Worm (Caenorhabditis elegans): Measurements from ENCODE around the gene B0024.13.
A peak's percentile ranks its signal among the peaks of the same experiment; 100 is the strongest.

The B0024.13 gene

DNA sequence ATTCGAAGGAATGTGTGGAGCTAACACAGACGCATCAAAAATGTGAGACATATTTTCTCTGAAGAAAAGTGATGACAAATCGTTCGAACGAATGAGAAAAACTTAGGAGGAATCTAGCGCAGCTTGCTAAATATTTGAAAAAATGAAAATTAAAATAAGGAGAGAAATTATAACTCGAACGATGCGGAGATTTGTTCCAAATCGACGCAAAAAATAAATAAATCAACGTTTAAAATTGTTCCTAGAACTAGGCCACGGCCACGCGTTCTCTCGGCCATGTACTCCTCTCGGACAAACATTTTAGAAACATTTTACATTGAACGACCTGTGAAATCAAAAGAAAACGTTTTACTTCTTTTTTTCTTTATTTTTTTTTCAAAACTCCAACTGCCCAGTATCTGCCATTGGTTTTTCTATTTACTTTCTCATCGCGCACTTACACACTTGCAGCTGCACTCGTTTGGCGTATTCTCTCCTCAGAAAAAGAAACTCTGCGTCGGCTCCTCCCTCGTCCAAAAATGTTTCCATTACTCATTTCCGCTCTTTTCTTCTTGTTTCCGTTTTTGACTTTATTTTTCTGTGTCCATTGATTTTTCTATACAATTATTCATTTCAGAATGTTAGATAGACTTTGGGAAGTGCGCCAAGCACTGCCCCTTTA lies at the start of gene B0024.13, which contains the start of gene gna-1:
Gene B0024.13, plus strand, starts transcription at position 611 of the 661 bp plus-strand sequence.
Gene gna-1, minus strand, starts transcription at position 51 of the 661 bp plus-strand sequence.
- TF ChIP-seq ets-7 (tag; optimal IDR thresholded peaks at IDR 0.05) (no peak), tbx-37 (GFP tag; conservative IDR thresholded peaks at IDR 0.05) (peak; percentile 41; the same call in 1 of the 2 replicates), aly-1 (tag; optimal IDR thresholded peaks at IDR 0.05) (peak; percentile 8)

DNA sequence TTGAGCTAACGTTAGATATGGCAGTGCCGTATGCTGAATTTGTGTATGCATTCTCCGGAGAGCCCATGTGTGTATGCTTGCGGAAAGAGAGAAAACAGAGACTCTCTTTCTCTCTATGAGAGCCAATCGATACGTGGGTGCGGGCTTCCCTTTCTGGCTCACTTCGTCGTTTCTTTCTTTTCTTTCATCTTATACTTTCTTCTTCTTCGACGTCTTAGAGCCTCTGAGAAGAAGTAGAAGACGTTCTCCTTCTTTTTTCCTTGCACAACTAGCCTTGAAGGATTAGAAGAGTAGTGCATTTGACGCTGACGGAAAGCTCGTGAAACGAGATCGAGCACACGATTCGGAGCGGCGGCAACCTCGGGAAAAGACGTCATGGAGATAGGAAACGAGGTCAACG lies 46.7 kb upstream of the B0024.13 start:
- TF ChIP-seq tra-4 (tag; optimal IDR thresholded peaks at IDR 0.05) (no peak), pes-1 (GFP tag; IDR thresholded peaks at IDR 0.05) (no peak), aly-1 (tag; optimal IDR thresholded peaks at IDR 0.05) (no peak), F13C5.2 (tag; optimal IDR thresholded peaks at IDR 0.05) (no peak), tbx-11 (GFP tag; IDR thresholded peaks at IDR 0.05) (no peak), tbx-37 (GFP tag; conservative IDR thresholded peaks at IDR 0.05) (no peak), hmg-4 (GFP tag; optimal IDR thresholded peaks at IDR 0.05) (no peak), B0310.2 (tag; optimal IDR thresholded peaks at IDR 0.05) (no peak), ceh-13 (GFP tag; optimal IDR thresholded peaks at IDR 0.05) (no peak), ets-7 (tag; optimal IDR thresholded peaks at IDR 0.05) (no peak), ceh-36 (tag; optimal IDR thresholded peaks at IDR 0.05) (no peak), hmbx-1 (tag; optimal IDR thresholded peaks at IDR 0.05) (no peak), flt-1 (GFP tag; IDR thresholded peaks at IDR 0.05) (no peak), hnd-1 (tag; optimal IDR thresholded peaks at IDR 0.05) (no peak)

- TF ChIP-seq hmbx-1 (tag; optimal IDR thresholded peaks at IDR 0.05) = no peak
- TF ChIP-seq B0310.2 (tag; optimal IDR thresholded peaks at IDR 0.05) = no peak
- no peak for TF ChIP-seq scrt-1 (GFP tag; IDR thresholded peaks at IDR 0.05)
- TF ChIP-seq ets-7 (tag; optimal IDR thresholded peaks at IDR 0.05) = no peak
- TF ChIP-seq sea-1 (GFP tag; conservative IDR thresholded peaks at IDR 0.05) = no peak
- no peak for TF ChIP-seq flt-1 (GFP tag; IDR thresholded peaks at IDR 0.05)
- no peak for TF ChIP-seq tbx-37 (GFP tag; conservative IDR thresholded peaks at IDR 0.05)
- no peak for TF ChIP-seq tra-4 (tag; optimal IDR thresholded peaks at IDR 0.05)
- TF ChIP-seq pes-1 (GFP tag; IDR thresholded peaks at IDR 0.05) = no peak
- TF ChIP-seq hnd-1 (tag; optimal IDR thresholded peaks at IDR 0.05) = no peak
- no peak for TF ChIP-seq hmg-4 (GFP tag; optimal IDR thresholded peaks at IDR 0.05)
- no peak for TF ChIP-seq aly-1 (tag; optimal IDR thresholded peaks at IDR 0.05)
- no peak for TF ChIP-seq tbx-11 (GFP tag; IDR thresholded peaks at IDR 0.05)
Measured at ce11 chrV:10275619-10276018, 44.9 kb upstream of the B0024.13 start, which contains the start of gene Y22F5A.11. Gene Y22F5A.11 (minus strand): TSS chrV:10275646.

ce11 chrV:10276038-10276437 lies 44.5 kb upstream of the B0024.13 start:
- no peak for TF ChIP-seq tra-4 (tag; optimal IDR thresholded peaks at IDR 0.05)
- no peak for TF ChIP-seq B0310.2 (tag; optimal IDR thresholded peaks at IDR 0.05)
- TF ChIP-seq pes-1 (GFP tag; IDR thresholded peaks at IDR 0.05) = no peak

DNA sequence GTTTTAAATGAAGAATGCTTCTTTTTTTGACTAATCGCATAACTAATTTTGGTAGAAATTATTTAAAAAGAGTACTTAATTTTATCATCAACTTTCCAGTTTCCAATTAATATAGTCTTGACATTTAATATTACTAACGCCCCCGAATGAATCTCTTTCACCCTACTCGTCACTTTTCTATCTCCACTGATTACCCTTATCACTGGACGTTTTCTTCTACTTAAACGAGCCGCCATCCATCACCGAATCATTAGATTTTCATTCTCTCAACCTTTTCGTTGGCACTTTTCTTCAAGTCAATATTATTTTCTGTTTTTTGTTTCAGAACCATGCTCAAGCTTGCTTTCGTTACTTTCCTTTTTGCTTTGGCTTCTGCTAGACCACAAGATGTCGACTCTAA lies 42.9 kb upstream of the B0024.13 start, which contains the start of gene lys-1:
Gene lys-1, plus strand, starts transcription at position 326 of the 400 bp plus-strand sequence.
- no peak for TF ChIP-seq ceh-36 (tag; optimal IDR thresholded peaks at IDR 0.05)

ce11 chrV:10280112-10280511 lies 40.4 kb upstream of the B0024.13 start:
- TF ChIP-seq B0310.2 (tag; optimal IDR thresholded peaks at IDR 0.05) (no peak), hmbx-1 (tag; optimal IDR thresholded peaks at IDR 0.05) (no peak), ceh-36 (tag; optimal IDR thresholded peaks at IDR 0.05) (no peak), tbx-11 (GFP tag; IDR thresholded peaks at IDR 0.05) (no peak), tbx-37 (GFP tag; conservative IDR thresholded peaks at IDR 0.05) (no peak), hmg-4 (GFP tag; optimal IDR thresholded peaks at IDR 0.05) (no peak), flt-1 (GFP tag; IDR thresholded peaks at IDR 0.05) (no peak), pes-1 (GFP tag; IDR thresholded peaks at IDR 0.05) (no peak), sea-1 (GFP tag; conservative IDR thresholded peaks at IDR 0.05) (no peak), hnd-1 (tag; optimal IDR thresholded peaks at IDR 0.05) (no peak), scrt-1 (GFP tag; IDR thresholded peaks at IDR 0.05) (no peak), ama-1 (optimal IDR thresholded peaks at IDR 0.05) (no peak), tra-4 (tag; optimal IDR thresholded peaks at IDR 0.05) (no peak), aly-1 (tag; optimal IDR thresholded peaks at IDR 0.05) (no peak), F13C5.2 (tag; optimal IDR thresholded peaks at IDR 0.05) (no peak), ceh-13 (GFP tag; optimal IDR thresholded peaks at IDR 0.05) (no peak), ets-7 (tag; optimal IDR thresholded peaks at IDR 0.05) (no peak)

ce11 chrV:10281374-10281773 lies 39.1 kb upstream of the B0024.13 start, which contains the start of gene lys-2:
Gene lys-2 (minus strand): TSS chrV:10281474.
- TF ChIP-seq ceh-36 (tag; optimal IDR thresholded peaks at IDR 0.05) (no peak), B0310.2 (tag; optimal IDR thresholded peaks at IDR 0.05) (no peak), scrt-1 (GFP tag; IDR thresholded peaks at IDR 0.05) (no peak), hmbx-1 (tag; optimal IDR thresholded peaks at IDR 0.05) (no peak), ets-7 (tag; optimal IDR thresholded peaks at IDR 0.05) (no peak), aly-1 (tag; optimal IDR thresholded peaks at IDR 0.05) (no peak), ama-1 (optimal IDR thresholded peaks at IDR 0.05) (no peak), hnd-1 (tag; optimal IDR thresholded peaks at IDR 0.05) (no peak), hmg-4 (GFP tag; optimal IDR thresholded peaks at IDR 0.05) (no peak), flt-1 (GFP tag; IDR thresholded peaks at IDR 0.05) (no peak), tra-4 (tag; optimal IDR thresholded peaks at IDR 0.05) (no peak), F13C5.2 (tag; optimal IDR thresholded peaks at IDR 0.05) (no peak)

- TF ChIP-seq aly-1 (tag; optimal IDR thresholded peaks at IDR 0.05) = no peak
- no peak for TF ChIP-seq ets-7 (tag; optimal IDR thresholded peaks at IDR 0.05)
- no peak for TF ChIP-seq pes-1 (GFP tag; IDR thresholded peaks at IDR 0.05)
- no peak for TF ChIP-seq tra-4 (tag; optimal IDR thresholded peaks at IDR 0.05)
- TF ChIP-seq B0310.2 (tag; optimal IDR thresholded peaks at IDR 0.05) = no peak
- no peak for TF ChIP-seq ama-1 (optimal IDR thresholded peaks at IDR 0.05)
- TF ChIP-seq ceh-13 (GFP tag; optimal IDR thresholded peaks at IDR 0.05) = no peak
- no peak for TF ChIP-seq hmbx-1 (tag; optimal IDR thresholded peaks at IDR 0.05)
- no peak for TF ChIP-seq hnd-1 (tag; optimal IDR thresholded peaks at IDR 0.05)
- no peak for TF ChIP-seq F13C5.2 (tag; optimal IDR thresholded peaks at IDR 0.05)
- TF ChIP-seq tbx-11 (GFP tag; IDR thresholded peaks at IDR 0.05) = no peak
- no peak for TF ChIP-seq scrt-1 (GFP tag; IDR thresholded peaks at IDR 0.05)
- TF ChIP-seq tbx-37 (GFP tag; conservative IDR thresholded peaks at IDR 0.05) = no peak
- no peak for TF ChIP-seq hmg-4 (GFP tag; optimal IDR thresholded peaks at IDR 0.05)
- TF ChIP-seq sea-1 (GFP tag; conservative IDR thresholded peaks at IDR 0.05) = no peak
- no peak for TF ChIP-seq flt-1 (GFP tag; IDR thresholded peaks at IDR 0.05)
- TF ChIP-seq ceh-36 (tag; optimal IDR thresholded peaks at IDR 0.05) = no peak
Measured at ce11 chrV:10283444-10283843, 37.1 kb upstream of the B0024.13 start, which contains the start of gene lys-3. Gene lys-3 (minus strand): TSS chrV:10283544.

Measured in whole organism, early embryonic.